Worm (Caenorhabditis elegans): ENCODE data around the gene hgap-2.

- TF ChIP-seq gmeb-2 (tag; optimal IDR thresholded peaks at IDR 0.05) (no peak), nhr-11 (tag; optimal IDR thresholded peaks at IDR 0.05) (no peak), ceh-34 (tag; optimal IDR thresholded peaks at IDR 0.05) (no peak), pha-2 (tag; optimal IDR thresholded peaks at IDR 0.05) (no peak), ceh-2 (tag; optimal IDR thresholded peaks at IDR 0.05) (no peak), pat-9 (tag; optimal IDR thresholded peaks at IDR 0.05) (no peak), ahr-1 (tag; optimal IDR thresholded peaks at IDR 0.05) (no peak), eyg-1 (tag; optimal IDR thresholded peaks at IDR 0.05) (no peak), pag-3 (tag; optimal IDR thresholded peaks at IDR 0.05; ENCODE audit: borderline replicate concordance) (no peak), ceh-6 (GFP tag; optimal IDR thresholded peaks at IDR 0.05) (no peak), pha-4 (tag; optimal IDR thresholded peaks at IDR 0.05) (no peak)
Observed at ce11 chrII:8637615-8638014, 47.1 kb downstream of the hgap-2 start, which contains the start of gene vab-9.

All from whole organism, late embryonic.